Worm (Caenorhabditis elegans) whole organism, dauer: Measurements from ENCODE around the gene clec-58.
"Not testable (repeated sequence)": the region's sequence is repeated elsewhere in the genome, so short reads cannot be mapped to it uniquely, and the experiment has no call there.

ENCODE experiments used
- unc-62 ChIP-seq: sonication (generic microtip); optimal IDR thresholded peaks from 2 replicates; lab custom pipeline; 2017; ENCODE audit warnings: missing biosample characterization, missing genetic modification reagents, missing genetic modification characterization

Gene clec-58

DNA sequence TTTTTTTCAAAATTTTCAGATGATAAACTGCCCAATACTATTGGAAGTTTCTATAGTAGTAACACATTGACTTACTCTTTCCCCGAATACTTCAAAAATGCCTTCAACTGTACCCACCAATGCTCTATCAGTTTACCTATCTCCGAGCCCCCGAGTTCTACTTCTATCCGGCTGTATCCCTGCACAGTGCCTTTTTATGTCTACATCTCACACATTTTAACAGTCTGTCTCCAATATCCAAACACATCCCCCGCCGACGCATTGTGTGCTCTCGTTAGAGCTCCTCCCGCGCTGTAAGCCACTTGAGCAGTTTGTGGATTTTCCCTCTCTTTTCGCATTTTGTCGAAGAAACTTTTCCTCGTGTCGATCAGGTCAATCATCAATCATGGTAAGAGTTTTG is 9.4 kb downstream of the clec-58 start, which contains the start of gene tnc-2:
Gene tnc-2 (plus strand): TSS at position 301 of the 400 bp plus-strand sequence.
- TF ChIP-seq unc-62 = no peak

DNA sequence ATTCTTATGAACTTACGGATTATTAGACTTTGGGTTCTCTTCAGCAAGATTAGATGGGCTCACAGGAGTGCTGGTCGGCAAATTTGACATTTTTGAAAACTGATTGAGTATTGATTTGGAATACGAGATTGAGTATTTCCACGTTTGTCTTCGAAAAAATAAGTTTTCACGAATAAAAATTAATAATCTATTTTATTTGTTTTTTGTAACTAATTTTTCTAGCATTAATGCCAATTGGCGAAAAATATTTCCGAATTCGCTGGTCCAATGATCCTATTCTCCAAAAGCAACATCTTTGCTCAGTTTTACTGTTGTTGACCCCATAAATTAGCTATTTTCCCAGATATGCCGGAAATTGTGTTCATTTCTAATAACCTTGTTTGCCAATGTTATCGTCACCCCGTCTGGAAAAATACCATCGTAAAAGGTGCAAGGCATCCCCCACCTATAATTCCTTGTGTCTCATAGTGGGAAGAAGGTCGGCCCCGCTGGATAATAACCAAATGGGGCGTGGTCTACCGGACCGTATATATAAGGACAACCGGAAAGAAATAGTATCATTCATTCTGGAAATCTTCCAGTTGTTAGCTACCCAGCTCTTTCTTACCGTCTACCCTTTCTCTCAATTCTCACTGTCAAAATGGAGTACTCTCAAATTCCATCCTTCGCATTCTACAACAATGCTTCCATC is 11.6 kb downstream of the clec-58 start, which contains the start of the genes ZK673.6 and sdz-37:
Gene ZK673.6 (minus strand): TSS at position 101 of the 691 bp plus-strand sequence.
Gene sdz-37 (plus strand): TSS at position 641 of the 691 bp plus-strand sequence.
- TF ChIP-seq unc-62 = no peak

DNA sequence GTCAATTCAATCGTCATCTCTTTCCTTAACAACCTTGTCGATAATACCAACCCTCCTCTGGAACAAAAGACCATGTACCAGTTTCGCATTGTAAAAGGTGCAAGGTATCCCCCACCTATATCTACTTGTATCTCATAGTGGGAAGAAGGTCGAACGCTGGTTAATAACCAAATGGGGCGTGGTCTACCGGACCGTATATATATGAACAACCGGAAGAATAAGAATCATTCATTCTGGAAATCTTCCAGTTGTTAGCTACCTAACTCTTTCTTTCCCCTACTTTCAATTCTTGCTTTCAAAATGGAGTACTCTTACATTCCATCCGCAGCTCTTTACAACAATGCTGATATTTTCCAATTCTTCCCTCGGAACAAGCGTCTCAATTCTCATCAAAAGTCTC is 14.7 kb downstream of the clec-58 start, which contains the start of gene ZK673.5:
Gene ZK673.5 (plus strand): TSS at position 301 of the 400 bp plus-strand sequence.
- no peak for TF ChIP-seq unc-62

DNA sequence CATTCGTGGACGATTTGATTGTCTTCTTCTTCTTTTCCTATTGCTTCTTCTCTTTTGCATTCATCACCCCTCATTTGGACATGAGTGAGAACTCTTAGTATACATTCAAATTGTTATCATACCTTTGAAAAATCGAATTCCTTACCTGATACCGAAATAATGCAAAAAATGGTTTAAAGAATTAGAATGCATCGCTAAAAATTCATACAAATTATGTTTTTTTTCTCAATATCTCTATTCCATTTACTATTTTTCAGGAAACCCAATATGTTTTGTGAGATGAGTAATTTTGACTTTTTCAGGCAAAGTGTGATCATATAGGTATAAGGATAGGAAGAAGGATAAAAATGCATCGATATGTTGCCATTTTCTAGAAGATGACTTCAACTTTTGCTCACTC is 19.0 kb downstream of the clec-58 start, which contains the start of gene ZK673.11:
Gene ZK673.11 (plus strand): TSS at position 301 of the 400 bp plus-strand sequence.
- TF ChIP-seq unc-62 = no peak

DNA sequence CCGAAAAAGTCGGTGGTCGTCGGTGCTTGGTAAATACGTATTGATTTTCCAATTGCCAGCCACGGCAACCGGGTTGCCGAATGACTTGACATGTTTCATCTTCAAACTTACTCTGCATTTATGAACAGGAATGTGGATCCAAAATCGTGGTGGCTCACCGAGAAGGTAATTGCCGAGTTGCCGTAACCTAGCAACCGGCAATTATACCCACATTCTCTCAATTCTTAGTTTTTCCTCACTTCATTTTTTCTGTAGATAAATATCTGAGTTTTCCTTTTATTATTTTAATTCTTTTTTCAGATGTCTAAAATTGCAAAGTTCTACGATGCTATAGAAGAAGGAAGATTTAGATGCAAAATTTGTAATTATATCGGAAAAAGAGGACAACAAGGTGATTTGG is 23.3 kb downstream of the clec-58 start, which contains the start of gene ZK673.4:
Gene ZK673.4 (plus strand): TSS at position 301 of the 400 bp plus-strand sequence.
- no peak for TF ChIP-seq unc-62

DNA sequence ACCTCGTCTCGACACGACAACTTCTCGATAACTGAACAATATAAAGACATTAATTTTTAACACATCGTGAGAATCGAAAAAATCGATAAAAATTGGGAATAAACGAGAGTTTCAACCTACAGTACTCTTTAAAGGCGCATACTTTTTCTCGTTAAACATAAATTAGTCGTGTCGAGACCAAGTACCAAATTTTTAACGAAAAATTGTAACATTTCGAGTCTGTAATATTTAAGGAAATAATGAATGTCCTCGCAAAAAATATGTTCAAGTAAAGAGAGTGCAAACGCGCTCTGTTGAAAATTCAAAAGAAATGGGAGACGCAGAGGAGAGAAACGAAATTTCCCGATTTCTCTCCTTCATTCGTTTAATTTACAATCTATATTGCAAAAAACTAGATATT is 25.6 kb downstream of the clec-58 start:
- TF ChIP-seq unc-62 = no peak

DNA sequence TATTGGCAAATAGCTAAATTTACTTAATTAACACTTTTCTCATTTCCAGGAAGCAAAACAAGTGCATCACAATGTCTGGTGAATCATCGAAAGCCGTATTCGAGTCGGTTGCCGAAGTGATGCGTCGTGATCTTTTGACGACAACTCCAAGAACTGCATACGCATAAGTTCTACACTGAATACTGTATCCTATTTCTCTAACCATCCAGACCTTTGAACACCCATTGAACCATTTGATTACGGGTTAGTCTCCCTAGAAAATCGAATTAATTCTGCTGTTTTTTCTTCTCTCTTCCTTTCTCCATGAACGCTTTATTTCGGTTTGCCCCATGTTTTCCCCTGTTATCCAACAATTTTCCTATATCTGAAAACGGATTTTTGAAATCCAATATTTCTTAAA is 26.2 kb downstream of the clec-58 start, which contains the start of gene lin-56:
Gene lin-56 (plus strand): TSS at position 301 of the 400 bp plus-strand sequence.
- TF ChIP-seq unc-62 = no peak

DNA sequence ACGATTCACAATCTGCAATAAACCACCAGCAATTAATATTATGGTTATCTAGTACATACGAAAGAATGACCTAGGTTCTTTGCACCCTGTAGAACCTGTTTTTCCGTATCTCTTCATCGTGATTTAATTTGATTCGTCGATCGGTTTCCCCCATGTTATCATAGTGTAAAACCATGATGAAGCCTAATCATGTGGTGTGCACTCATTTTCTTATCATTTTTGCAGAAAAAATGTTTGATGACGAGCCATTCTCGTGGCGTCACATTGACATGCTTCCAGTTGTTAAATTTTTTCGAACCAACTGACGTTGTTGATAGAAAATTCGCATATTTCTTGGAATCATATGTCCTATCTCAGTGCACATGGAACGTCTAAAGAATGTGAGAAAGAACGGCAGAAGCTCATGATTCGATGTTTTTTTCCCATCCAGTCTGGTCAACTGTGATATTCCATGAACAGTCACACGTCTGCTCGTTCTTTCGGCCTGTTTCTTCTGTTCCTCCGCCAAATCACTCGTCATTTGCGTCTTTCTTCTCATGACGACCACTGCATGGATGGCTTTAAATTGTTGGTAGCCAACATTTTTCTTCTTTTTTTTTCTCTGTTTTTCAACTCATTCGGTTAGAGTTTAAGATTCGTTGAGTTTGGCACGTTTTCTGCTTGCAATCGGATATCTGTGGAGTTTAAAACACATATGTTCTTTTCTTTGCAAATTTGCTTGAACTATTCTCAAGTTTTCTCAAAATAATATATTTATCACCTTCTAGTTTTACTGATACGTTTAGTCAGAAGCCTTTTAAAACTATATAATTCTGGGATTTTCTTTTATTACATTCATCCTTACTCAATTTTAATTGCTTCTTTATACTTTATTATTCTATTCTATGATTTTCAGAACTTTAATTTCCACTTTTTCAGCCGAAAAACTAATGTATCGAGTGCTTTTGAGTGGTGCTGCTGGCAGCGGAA is 28.3 kb downstream of the clec-58 start, which contains the start of gene ZK673.2:
Gene ZK673.2 (plus strand): TSS at position 919 of the 969 bp plus-strand sequence.
- TF ChIP-seq unc-62 = no peak

DNA sequence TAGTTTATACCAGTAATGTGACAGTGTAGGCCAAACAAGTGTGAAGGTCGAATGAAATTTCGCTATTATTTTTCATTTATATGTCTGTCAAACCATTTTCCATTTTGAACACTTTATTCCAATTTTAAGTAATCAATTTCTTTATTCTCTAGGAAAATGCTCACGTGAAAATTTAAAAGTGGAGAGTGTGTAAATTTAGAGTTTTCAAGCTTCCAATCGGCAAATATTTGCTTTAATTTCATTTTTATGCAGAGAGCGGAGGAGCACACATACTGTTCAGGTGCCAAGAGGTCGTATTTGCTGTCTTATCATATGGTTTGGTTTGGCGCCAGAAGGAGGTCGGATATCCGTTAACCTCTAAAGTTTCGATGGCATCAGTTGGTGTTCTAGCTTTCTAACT is 29.1 kb downstream of the clec-58 start:
- no peak for TF ChIP-seq unc-62

DNA sequence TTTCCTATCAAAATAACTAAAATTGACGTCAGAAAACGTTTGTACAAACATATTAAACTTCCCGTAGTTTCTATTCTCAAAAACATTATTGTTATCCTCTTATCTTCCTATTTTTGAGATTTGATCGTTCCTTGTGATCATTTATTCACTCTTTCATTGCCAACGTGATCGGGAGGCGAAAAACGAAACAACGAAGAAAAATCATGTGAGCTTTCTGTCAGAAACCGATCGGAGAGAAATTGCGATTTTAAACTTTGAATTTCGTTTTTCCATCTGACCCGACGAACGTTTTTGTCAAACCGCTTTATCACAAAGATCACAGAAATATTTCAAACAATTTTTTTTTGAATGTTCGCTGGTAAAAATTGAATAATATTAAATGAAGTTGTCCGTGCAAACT is 29.6 kb downstream of the clec-58 start:
- TF ChIP-seq unc-62 = no peak

DNA sequence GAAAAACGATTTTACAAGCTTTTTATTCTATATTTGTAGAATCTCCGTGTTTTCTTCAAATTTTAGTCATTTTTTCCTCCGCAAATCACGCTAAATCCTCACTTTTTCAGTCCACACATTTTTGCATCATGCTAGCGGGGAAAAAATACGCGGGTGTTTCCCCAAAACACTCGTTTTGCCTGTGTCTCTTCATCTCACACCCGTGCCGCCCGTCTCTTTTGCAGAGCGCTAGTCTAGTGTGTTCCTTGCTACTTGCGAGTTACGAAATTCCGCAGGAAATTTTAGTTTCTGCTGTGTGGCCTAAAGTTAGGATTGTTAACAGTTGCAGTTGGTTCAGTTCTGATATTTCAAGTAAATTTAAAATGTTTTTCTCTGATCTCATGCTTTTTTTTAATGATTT is 30.2 kb downstream of the clec-58 start:
- no peak for TF ChIP-seq unc-62

DNA sequence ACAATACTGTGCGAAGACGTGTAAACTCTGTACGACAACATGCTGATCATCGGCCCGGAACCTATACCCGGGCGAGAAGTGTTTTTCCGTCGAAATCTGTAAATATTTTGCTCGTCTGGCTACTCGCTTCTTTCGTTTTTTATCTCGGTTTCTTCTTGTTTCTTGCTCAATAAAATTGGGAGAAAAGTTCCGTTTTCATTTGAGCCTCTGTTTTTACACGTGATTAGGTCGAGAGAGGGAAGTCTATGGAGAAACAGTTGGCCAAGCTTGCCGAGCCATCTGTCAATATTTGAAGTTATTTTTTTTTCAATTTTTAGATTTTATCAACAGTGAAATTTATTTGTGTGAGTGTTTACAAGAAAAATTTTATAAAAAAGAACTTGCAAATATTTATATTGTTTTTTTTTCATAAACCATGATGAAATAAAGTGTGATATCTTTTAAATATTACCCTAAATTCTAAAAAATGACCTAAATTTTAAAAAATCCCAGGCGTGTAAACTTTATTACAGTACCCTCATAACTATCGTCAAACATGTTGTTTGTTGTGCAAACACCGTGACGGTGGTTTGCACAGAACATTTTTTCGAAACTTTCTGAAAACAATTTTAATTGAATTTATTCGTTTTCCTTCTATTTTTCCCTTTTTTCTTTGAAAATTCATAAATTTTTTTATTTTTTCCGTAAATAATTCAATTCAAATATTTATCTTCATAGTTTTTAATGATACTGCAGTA is 30.8 kb downstream of the clec-58 start:
- no peak for TF ChIP-seq unc-62

DNA sequence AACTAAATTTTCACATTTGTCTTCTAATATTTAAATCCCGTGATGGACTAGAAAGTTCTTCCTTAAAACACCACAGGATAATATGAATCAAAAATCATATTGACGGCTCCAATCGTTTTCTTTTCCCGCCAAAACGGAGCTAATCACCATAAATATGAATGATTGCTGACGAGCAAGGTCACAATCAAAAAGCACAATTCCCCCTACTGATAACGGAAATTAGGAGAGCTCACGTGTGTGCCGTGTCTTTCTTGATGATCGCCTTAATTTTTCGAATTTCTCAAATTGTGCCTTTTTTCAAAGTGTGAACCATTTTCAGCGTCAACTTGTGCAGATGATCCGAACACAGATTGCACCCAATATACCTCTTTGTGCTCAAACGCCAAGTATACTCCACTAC is 32.0 kb downstream of the clec-58 start:
- no peak for TF ChIP-seq unc-62

DNA sequence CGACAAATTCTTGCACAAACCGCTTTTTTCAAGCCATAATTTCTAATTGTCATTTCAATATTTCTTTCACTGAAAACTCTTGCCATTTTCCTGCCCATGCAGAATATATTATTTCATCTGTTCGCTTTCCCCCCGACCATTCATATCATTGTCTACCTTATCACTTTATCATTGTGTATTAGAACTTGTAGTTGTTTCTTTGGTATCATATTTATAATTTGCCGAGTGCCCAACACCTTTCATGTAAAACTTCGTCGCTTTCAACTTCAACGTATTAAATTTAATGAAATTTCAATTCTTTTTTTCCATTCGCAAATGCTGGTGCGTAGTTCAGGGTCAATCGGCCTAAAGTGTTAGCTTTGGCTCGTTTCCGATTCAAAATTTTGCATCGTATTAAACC is 33.1 kb downstream of the clec-58 start, which contains the start of gene ZK673.1:
Gene ZK673.1 (plus strand): TSS at position 301 of the 400 bp plus-strand sequence.
- TF ChIP-seq unc-62 = not testable (repeated sequence)

DNA sequence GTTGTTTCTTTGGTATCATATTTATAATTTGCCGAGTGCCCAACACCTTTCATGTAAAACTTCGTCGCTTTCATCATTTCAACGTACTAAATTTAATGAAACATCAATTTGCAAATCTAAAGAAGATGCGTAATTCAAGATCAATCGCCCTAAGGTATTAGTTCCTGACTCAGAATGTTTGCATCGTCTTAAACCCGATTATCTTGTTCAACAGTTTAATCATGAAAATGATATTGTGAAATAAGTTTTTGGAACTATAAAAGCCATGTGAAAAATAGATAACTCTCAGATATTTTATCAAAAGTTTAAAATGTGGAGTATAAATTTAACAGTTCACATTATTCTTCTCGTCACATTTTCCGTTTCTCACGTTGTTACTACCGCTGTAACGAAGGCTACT is 36.0 kb downstream of the clec-58 start, which contains the start of gene E04D5.4:
Gene E04D5.4 (plus strand): TSS at position 301 of the 400 bp plus-strand sequence.
- no peak for TF ChIP-seq unc-62

DNA sequence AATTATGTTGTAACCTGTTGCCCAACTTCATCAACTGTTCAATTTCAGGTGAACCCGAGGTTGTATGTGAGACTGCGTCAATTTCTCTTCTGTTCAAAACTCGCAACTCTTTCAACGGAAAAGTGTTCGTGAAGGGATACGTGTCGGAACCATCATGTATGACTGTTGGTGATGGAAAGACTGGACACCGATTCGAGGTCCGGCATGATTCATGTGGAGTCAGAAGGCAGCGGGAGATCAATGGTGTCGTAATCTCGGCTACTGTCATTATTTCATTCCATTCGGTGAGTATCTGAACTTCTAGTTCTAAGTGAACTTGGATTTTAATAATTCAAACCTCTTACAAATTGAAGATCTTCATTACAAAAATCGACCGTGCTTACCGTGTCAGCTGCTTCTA is 38.1 kb downstream of the clec-58 start:
- no peak for TF ChIP-seq unc-62
